Worm (Caenorhabditis elegans) whole organism, L3 larva: ENCODE results near the gene zip-3.

Experiments
- ceh-82 ChIP-seq: fragments of 150-350 bp; optimal IDR thresholded peaks from 2 replicates; lab custom pipeline; 2014; ENCODE audit warnings: missing biosample characterization, missing genetic modification characterization
- elt-2 ChIP-seq: sonication (generic microtip); optimal IDR thresholded peaks from 2 replicates; lab custom pipeline; 2016; ENCODE audit warnings: missing genetic modification reagents, mild to moderate bottlenecking, missing genetic modification characterization, missing compliant biosample characterization

DNA sequence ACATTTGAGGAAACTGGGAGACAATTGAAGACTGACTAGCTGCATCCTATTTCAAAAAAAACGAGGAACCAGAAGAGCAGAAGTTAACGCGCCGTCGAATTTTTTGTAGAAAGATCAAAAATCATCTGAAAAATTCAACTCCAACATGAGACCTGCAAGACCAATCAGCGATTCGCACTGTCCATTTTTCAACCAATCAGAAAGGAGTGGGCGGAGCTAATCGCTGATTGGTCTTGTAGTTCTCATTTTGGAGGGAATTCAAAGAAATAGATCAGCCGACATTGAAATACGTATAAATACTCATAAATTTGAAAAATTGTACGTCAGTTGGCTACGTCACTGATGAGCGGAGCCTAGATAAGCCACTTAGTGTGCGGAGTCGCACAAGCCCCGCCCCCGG is 49.6 kb downstream of the zip-3 start:
- TF ChIP-seq ceh-82 (tag; lab: Kevin White, UChicago) (no peak), elt-2 (tag; lab: Kevin White, UChicago) (no peak)
